Fruit fly (Drosophila melanogaster) whole organism, embryonic: ENCODE measurements around the gene mRpS2.

Experiments used
- Antp ChIP-seq: fragments of 200-800 bp; sonication (Bioruptor generic); optimal IDR thresholded peaks from 3 replicates; lab custom pipeline; 2016; ENCODE audit warnings: missing biosample characterization, missing genetic modification characterization
- BtbVII ChIP-seq: fragments of 200-800 bp; sonication (Bioruptor generic); optimal IDR thresholded peaks from 3 replicates; lab custom pipeline; 2017; ENCODE audit warnings: missing biosample characterization, mild to moderate bottlenecking, missing genetic modification characterization
- CG11696 ChIP-seq: fragments of 200-800 bp; sonication (Bioruptor generic); IDR thresholded peaks from 2 replicates; pipeline ENCODE4 v1.3.6; 2022; ENCODE audit warnings: missing biosample characterization, missing genetic modification characterization
- CG12391 ChIP-seq: fragments of 200-800 bp; sonication (Bioruptor generic); optimal IDR thresholded peaks from 3 replicates; lab custom pipeline; 2018; ENCODE audit warnings: missing biosample characterization, mild to moderate bottlenecking, missing genetic modification characterization, moderate library complexity
- CG13287 ChIP-seq: fragments of 200-800 bp; sonication (Bioruptor generic); IDR thresholded peaks from 2 replicates; pipeline ENCODE4 v1.3.6; 2022; ENCODE audit warnings: missing biosample characterization, missing genetic modification characterization; ENCODE audit not compliant: partially characterized antibody
- CG17385 ChIP-seq: fragments of 200-800 bp; sonication (Bioruptor generic); optimal IDR thresholded peaks from 3 replicates; lab custom pipeline; 2018; ENCODE audit warnings: missing biosample characterization, mild to moderate bottlenecking, missing genetic modification characterization
- CG18011 ChIP-seq: fragments of 200-800 bp; sonication (Bioruptor generic); optimal IDR thresholded peaks from 2 replicates; lab custom pipeline; 2017; ENCODE audit warnings: missing biosample characterization, missing genetic modification characterization, mild to moderate bottlenecking, moderate library complexity, missing genotype
- CG18262 ChIP-seq: fragments of 200-800 bp; optimal IDR thresholded peaks from 3 replicates; lab custom pipeline; 2019; ENCODE audit warnings: missing biosample characterization, mild to moderate bottlenecking, missing genetic modification characterization, moderate library complexity
- CG2678 ChIP-seq: fragments of 200-800 bp; sonication (Bioruptor generic); optimal IDR thresholded peaks from 3 replicates; lab custom pipeline; 2019; ENCODE audit warnings: missing biosample characterization, mild to moderate bottlenecking, missing genetic modification characterization, moderate library complexity
- CG3065 ChIP-seq: fragments of 200-800 bp; sonication (Bioruptor generic); optimal IDR thresholded peaks from 2 replicates; lab custom pipeline; 2016; ENCODE audit warnings: missing biosample characterization, missing genetic modification characterization
- CG31388 ChIP-seq: fragments of 200-800 bp; sonication (Bioruptor generic); optimal IDR thresholded peaks from 2 replicates; lab custom pipeline; 2016; ENCODE audit warnings: missing biosample characterization, missing genetic modification characterization
- CG3838 ChIP-seq: fragments of 200-800 bp; sonication (Bioruptor generic); optimal IDR thresholded peaks from 3 replicates; lab custom pipeline; 2016; ENCODE audit warnings: missing biosample characterization, missing genetic modification characterization
- CG4328 ChIP-seq: fragments of 200-800 bp; sonication (Bioruptor generic); optimal IDR thresholded peaks from 3 replicates; lab custom pipeline; 2017; ENCODE audit warnings: missing biosample characterization, missing genetic modification reagents, missing genetic modification characterization
- CG43689 ChIP-seq: fragments of 200-800 bp; sonication (Bioruptor generic); IDR thresholded peaks from 2 replicates; pipeline ENCODE4 v1.3.6; 2022; ENCODE audit warnings: missing biosample characterization, missing genetic modification characterization
- CG8388 ChIP-seq: fragments of 200-800 bp; sonication (Bioruptor generic); optimal IDR thresholded peaks from 2 replicates; lab custom pipeline; 2019; ENCODE audit warnings: missing biosample characterization, mild to moderate bottlenecking, missing genetic modification characterization, moderate library complexity
- CG9609 ChIP-seq: fragments of 200-800 bp; sonication (Bioruptor generic); optimal IDR thresholded peaks from 3 replicates; lab custom pipeline; 2016; ENCODE audit warnings: missing biosample characterization, missing genetic modification characterization
- CG9797 ChIP-seq: fragments of 200-800 bp; sonication (Bioruptor generic); optimal IDR thresholded peaks from 3 replicates; lab custom pipeline; 2018; ENCODE audit warnings: missing biosample characterization, mild to moderate bottlenecking, missing genetic modification characterization
- CHES-1-like ChIP-seq: fragments of 200-800 bp; sonication (Bioruptor generic); optimal IDR thresholded peaks from 2 replicates; lab custom pipeline; 2016; ENCODE audit warnings: missing biosample characterization, missing genetic modification characterization
- D19A ChIP-seq: fragments of 200-800 bp; optimal IDR thresholded peaks from 3 replicates; lab custom pipeline; 2019; ENCODE audit warnings: missing biosample characterization, mild to moderate bottlenecking, missing genetic modification characterization, moderate library complexity
- E2f1 ChIP-seq: fragments of 200-800 bp; sonication (Bioruptor generic); IDR thresholded peaks from 2 replicates; pipeline ENCODE4 v1.3.6; 2022; ENCODE audit warnings: missing biosample characterization, missing genetic modification characterization
- Eip74EF ChIP-seq, 2 experiments: fragments of 200-800 bp in 1 of 2; fragments of >200 bp in 1 of 2; sonication (Bioruptor generic) in 1 of 2; optimal IDR thresholded peaks; 2 replicates each; lab custom pipeline; 2017 to 2019; ENCODE audit warnings: missing biosample characterization in 2 of 2, missing genetic modification characterization in 2 of 2, mild to moderate bottlenecking in 1 of 2, moderate library complexity in 1 of 2
- Ets97D ChIP-seq: fragments of 200-800 bp; sonication (Bioruptor generic); optimal IDR thresholded peaks from 3 replicates; lab custom pipeline; 2016; ENCODE audit warnings: missing biosample characterization, missing genetic modification characterization
- H2.0 ChIP-seq: fragments of 200-800 bp; sonication (Bioruptor generic); IDR thresholded peaks from 2 replicates; pipeline ENCODE4 v1.3.6; 2022; ENCODE audit warnings: missing biosample characterization, missing genetic modification characterization
- HLH3B ChIP-seq: fragments of 200-800 bp; sonication (Bioruptor generic); IDR thresholded peaks from 2 replicates; pipeline ENCODE4 v1.3.6; 2022; ENCODE audit warnings: missing biosample characterization, missing genetic modification characterization
- Lim3 ChIP-seq: fragments of 200-800 bp; sonication (Bioruptor generic); IDR thresholded peaks from 2 replicates; pipeline ENCODE4 v1.3.6; 2022; ENCODE audit warnings: missing biosample characterization, missing genetic modification characterization
- Mes4 ChIP-seq: fragments of 200-800 bp; sonication (Bioruptor generic); optimal IDR thresholded peaks from 2 replicates; lab custom pipeline; 2016; ENCODE audit warnings: missing biosample characterization, missing genetic modification characterization
- Optix ChIP-seq: fragments of 200-800 bp; sonication (Bioruptor generic); IDR thresholded peaks from 3 replicates; pipeline ENCODE4 v1.3.6; 2022; ENCODE audit warnings: missing biosample characterization, missing genetic modification characterization
- Rx ChIP-seq: fragments of 200-800 bp; sonication (Bioruptor generic); IDR thresholded peaks from 2 replicates; pipeline ENCODE4 v1.3.6; 2022; ENCODE audit warnings: missing biosample characterization, missing genetic modification characterization
- Side ChIP-seq: fragments of 200-800 bp; sonication (Bioruptor generic); optimal IDR thresholded peaks from 2 replicates; lab custom pipeline; 2016; ENCODE audit warnings: missing biosample characterization, missing genetic modification characterization
- Tbp ChIP-seq: fragments of >200 bp; optimal IDR thresholded peaks from 2 replicates; lab custom pipeline; 2018; ENCODE audit warnings: missing biosample characterization, missing genetic modification characterization
- cas ChIP-seq: fragments of 200-800 bp; sonication (Bioruptor generic); IDR thresholded peaks from 2 replicates; pipeline ENCODE4 v1.3.6; 2022; ENCODE audit warnings: missing biosample characterization, missing genetic modification characterization
- dati ChIP-seq: fragments of 200-800 bp; sonication (Bioruptor generic); IDR thresholded peaks from 2 replicates; pipeline ENCODE4 v1.3.6; 2022; ENCODE audit warnings: missing biosample characterization, missing genetic modification characterization
- gcm2 ChIP-seq: fragments of 200-800 bp; sonication (Bioruptor generic); optimal IDR thresholded peaks from 2 replicates; lab custom pipeline; 2016; ENCODE audit warnings: missing biosample characterization, missing genetic modification characterization
- ham ChIP-seq: fragments of 200-800 bp; sonication (Bioruptor generic); IDR thresholded peaks from 2 replicates; pipeline ENCODE4 v1.3.6; 2022; ENCODE audit warnings: missing biosample characterization, missing genetic modification characterization
- hb ChIP-seq: fragments of 200-800 bp; sonication (Bioruptor generic); IDR thresholded peaks from 3 replicates; pipeline ENCODE4 v1.3.6; 2022; ENCODE audit warnings: missing biosample characterization, missing genetic modification characterization; ENCODE audit not compliant: partially characterized antibody
- her ChIP-seq: fragments of 200-800 bp; sonication (Bioruptor generic); optimal IDR thresholded peaks from 2 replicates; lab custom pipeline; 2016; ENCODE audit warnings: missing biosample characterization, missing genetic modification characterization
- kay ChIP-seq: fragments of 200-800 bp; sonication (Bioruptor generic); optimal IDR thresholded peaks from 2 replicates; lab custom pipeline; 2016; ENCODE audit warnings: missing biosample characterization, missing genetic modification characterization
- lilli ChIP-seq: fragments of 200-800 bp; sonication (Bioruptor generic); optimal IDR thresholded peaks from 3 replicates; lab custom pipeline; 2016; ENCODE audit warnings: missing biosample characterization, missing genetic modification characterization
- lmd ChIP-seq: fragments of 200-800 bp; sonication (Bioruptor generic); IDR thresholded peaks from 2 replicates; pipeline ENCODE4 v1.3.6; 2022; ENCODE audit warnings: missing biosample characterization, missing genetic modification characterization
- onecut ChIP-seq: fragments of 200-800 bp; sonication (Bioruptor generic); IDR thresholded peaks from 2 replicates; pipeline ENCODE4 v1.3.6; 2022; ENCODE audit warnings: missing biosample characterization, missing genetic modification characterization
- otp ChIP-seq: fragments of 200-800 bp; sonication (Bioruptor generic); IDR thresholded peaks from 3 replicates; pipeline ENCODE4, ENCODE4 v1.3.6; 2022; ENCODE audit warnings: missing biosample characterization, missing genetic modification characterization
- pan ChIP-seq, 4 experiments: fragments of >200 bp in 3 of 4; fragments of 200-800 bp in 1 of 4; sonication (Bioruptor generic) in 1 of 4; optimal IDR thresholded peaks in 3 of 4; IDR thresholded peaks in 1 of 4; 2 replicates each; pipeline versions ENCODE4 v1.3.6 to Lab custom; 2017 to 2022; ENCODE audit warnings: missing biosample characterization in 2 of 4, missing genetic modification characterization in 2 of 4, mixed read lengths in 1 of 4
- ranshi ChIP-seq: fragments of 200-800 bp; sonication (Bioruptor generic); IDR thresholded peaks from 2 replicates; pipeline ENCODE4 v1.3.6; 2022; ENCODE audit warnings: missing biosample characterization, missing genetic modification characterization
- scrt ChIP-seq: fragments of 200-800 bp; sonication (Bioruptor generic); optimal IDR thresholded peaks from 2 replicates; lab custom pipeline; 2018; ENCODE audit warnings: missing biosample characterization, mild to moderate bottlenecking, missing genetic modification characterization, moderate library complexity
- sd ChIP-seq: fragments of 200-800 bp; sonication (Bioruptor generic); optimal IDR thresholded peaks from 3 replicates; lab custom pipeline; 2018; ENCODE audit warnings: missing biosample characterization, mild to moderate bottlenecking, missing genetic modification characterization, moderate library complexity
- seq ChIP-seq: fragments of 200-800 bp; sonication (Bioruptor generic); IDR thresholded peaks from 2 replicates; pipeline ENCODE4 v1.3.6; 2022; ENCODE audit warnings: missing biosample characterization, missing genetic modification characterization
- so ChIP-seq: fragments of 200-800 bp; sonication (Bioruptor generic); IDR thresholded peaks from 3 replicates; pipeline ENCODE4 v1.3.6; 2022; ENCODE audit warnings: missing biosample characterization, missing genetic modification characterization
- tap ChIP-seq: fragments of 200-800 bp; optimal IDR thresholded peaks from 3 replicates; lab custom pipeline; 2019; ENCODE audit warnings: missing biosample characterization, mild to moderate bottlenecking, missing genetic modification characterization, moderate library complexity
- tin ChIP-seq: fragments of 200-800 bp; sonication (Bioruptor generic); optimal IDR thresholded peaks from 3 replicates; lab custom pipeline; 2016; ENCODE audit warnings: missing biosample characterization, missing genetic modification characterization
- twi ChIP-seq: fragments of 200-800 bp; optimal IDR thresholded peaks from 2 replicates; lab custom pipeline; 2019; ENCODE audit warnings: missing biosample characterization, mild to moderate bottlenecking, missing genetic modification characterization, moderate library complexity
- zen2 ChIP-seq: fragments of 200-800 bp; sonication (Bioruptor generic); IDR thresholded peaks from 3 replicates; pipeline ENCODE4 v1.3.6; 2022; ENCODE audit warnings: missing biosample characterization, missing genetic modification characterization; ENCODE audit not compliant: partially characterized antibody

Gene mRpS2

DNA sequence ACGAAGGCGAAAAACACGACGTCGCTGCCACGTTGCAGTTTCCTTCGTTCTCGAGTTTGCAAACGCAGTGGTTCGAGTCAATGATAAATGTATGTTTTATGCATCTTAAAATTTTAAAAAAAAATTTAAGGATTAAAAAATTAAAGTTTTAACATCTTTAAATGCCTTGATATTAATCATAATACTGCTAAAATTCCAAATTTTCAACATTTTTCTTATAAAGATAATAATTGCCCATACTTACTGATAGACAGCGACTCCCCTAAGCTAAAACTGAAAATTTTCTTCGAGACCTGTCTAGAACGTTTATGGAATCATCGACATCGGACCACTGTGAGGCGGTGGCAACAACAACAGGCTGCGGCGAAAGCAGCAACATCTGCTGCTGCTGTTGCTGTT lies 28.9 kb downstream of the mRpS2 start (continued):
- peak; percentile 55; the same call in 1 of the 3 replicates for TF ChIP-seq Optix
- no peak for TF ChIP-seq hb (GFP tag; lab: Robert Waterston, UW)
- TF ChIP-seq zen2 (GFP tag; lab: Robert Waterston, UW): no peak
- peak; percentile 64 for TF ChIP-seq seq (GFP tag; lab: Robert Waterston, UW)
- TF ChIP-seq her (GFP tag; lab: Kevin White, UChicago): no peak
- no peak for TF ChIP-seq pan (optimal IDR thresholded peaks at IDR 0.05; lab: Kevin White, UChicago)
- TF ChIP-seq pan (GFP tag; optimal IDR thresholded peaks at IDR 0.05 in 1 of 2, IDR thresholded peaks at IDR 0.05 in 1 of 2): peak in 1 of 2 experiments; percentile 66
- TF ChIP-seq Eip74EF (GFP tag; optimal IDR thresholded peaks at IDR 0.05; lab: Kevin White, UChicago): peak in 1 of 2 experiments; percentile 47
- TF ChIP-seq twi (tag; lab: Kevin White, UChicago): peak; percentile 45
- TF ChIP-seq CG11696 (GFP tag; lab: Robert Waterston, UW): 0 out of 2 replicates have a peak, but pooled peaks have one; percentile 34
- TF ChIP-seq D19A (tag; lab: Kevin White, UChicago): peak; percentile 68
- TF ChIP-seq CHES-1-like (GFP tag; lab: Kevin White, UChicago): peak; percentile 31
- peak; percentile 36 for TF ChIP-seq CG12391 (tag; lab: Kevin White, UChicago)
- TF ChIP-seq CG43689 (GFP tag; lab: Robert Waterston, UW): peak; percentile 19; the same call in 1 of the 2 replicates
- peak; percentile 67 for TF ChIP-seq scrt (GFP tag; lab: Kevin White, UChicago)
- TF ChIP-seq CG2678: peak; percentile 90
- TF ChIP-seq Ets97D (GFP tag; lab: Kevin White, UChicago): peak; percentile 19
- TF ChIP-seq E2f1 (GFP tag; lab: Robert Waterston, UW): peak; percentile 61; the same call in 1 of the 2 replicates
- peak; percentile 13 for TF ChIP-seq gcm2 (GFP tag; lab: Kevin White, UChicago)
- TF ChIP-seq so (GFP tag; lab: Robert Waterston, UW): peak; percentile 79
- peak; percentile 29 for TF ChIP-seq CG31388 (GFP tag; lab: Kevin White, UChicago)
- no peak for TF ChIP-seq CG18011 (GFP tag; lab: Kevin White, UChicago)
- TF ChIP-seq lmd: peak; percentile 66
- peak; percentile 42; the same call in 1 of the 2 replicates for TF ChIP-seq Rx (GFP tag; lab: Robert Waterston, UW)
- no peak for TF ChIP-seq Mes4
- peak; percentile 70 for TF ChIP-seq BtbVII (GFP tag; lab: Kevin White, UChicago)
- no peak for TF ChIP-seq CG4328 (GFP tag; lab: Kevin White, UChicago)
- TF ChIP-seq HLH3B (GFP tag; lab: Robert Waterston, UW): peak; percentile 31; the same call in 1 of the 2 replicates
- no peak for TF ChIP-seq CG9609 (GFP tag; lab: Kevin White, UChicago)
- no peak for TF ChIP-seq CG13287
- no peak for TF ChIP-seq Tbp (GFP tag; lab: Kevin White, UChicago)
- peak; percentile 61 for TF ChIP-seq tin (GFP tag; lab: Kevin White, UChicago)
- peak; percentile 83 for TF ChIP-seq CG18262 (tag; lab: Kevin White, UChicago)
- no peak for TF ChIP-seq Side (GFP tag; lab: Kevin White, UChicago)
- no peak for TF ChIP-seq CG8388 (GFP tag; lab: Kevin White, UChicago)
- no peak for TF ChIP-seq CG3838
- peak; percentile 64; the same call in 1 of the 2 replicates for TF ChIP-seq H2.0 (GFP tag; lab: Robert Waterston, UW)
- TF ChIP-seq ranshi (GFP tag; lab: Robert Waterston, UW): peak; percentile 59
- peak; percentile 31; the same call in 1 of the 2 replicates for TF ChIP-seq Lim3 (GFP tag; lab: Robert Waterston, UW)
- peak; percentile 44 for TF ChIP-seq Antp (GFP tag; lab: Kevin White, UChicago)
- TF ChIP-seq kay (GFP tag; lab: Kevin White, UChicago): peak; percentile 34
- peak; percentile 64 for TF ChIP-seq lilli (GFP tag; lab: Kevin White, UChicago)
- no peak for TF ChIP-seq dati (GFP tag; lab: Robert Waterston, UW)
- no peak for TF ChIP-seq CG3065
- TF ChIP-seq ham (GFP tag; lab: Robert Waterston, UW): no peak
- TF ChIP-seq sd (tag; lab: Kevin White, UChicago): peak; percentile 27
- peak; percentile 64 for TF ChIP-seq CG17385
- TF ChIP-seq cas (GFP tag; lab: Robert Waterston, UW): no peak
- no peak for TF ChIP-seq CG9797 (GFP tag; lab: Kevin White, UChicago)
- TF ChIP-seq otp: no peak
- TF ChIP-seq onecut (GFP tag; lab: Robert Waterston, UW): no peak
- no peak for TF ChIP-seq tap (tag; lab: Kevin White, UChicago)
